Fruit fly (Drosophila melanogaster): Measurements from ENCODE around the gene mnb.
A peak's percentile ranks its signal among the peaks of the same experiment; 100 is the strongest.

The mnb gene

dm6 chrX:17832163-17833014, 54.6 kb downstream of the mnb start:
- TF ChIP-seq CG12155 (GFP tag; optimal IDR thresholded peaks at IDR 0.05) (no peak), ap (GFP tag; IDR thresholded peaks at IDR 0.05) (no peak), Vsx1 (GFP tag; optimal IDR thresholded peaks at IDR 0.05) (no peak), org-1 (GFP tag; optimal IDR thresholded peaks at IDR 0.05) (no peak), Nf-YA (GFP tag; IDR thresholded peaks at IDR 0.05) (no peak), B-H2 (GFP tag; optimal IDR thresholded peaks at IDR 0.05) (no peak), CG14441 (GFP tag; IDR thresholded peaks at IDR 0.05) (no peak), CG8944 (GFP tag; optimal IDR thresholded peaks at IDR 0.05) (no peak), CG11695 (GFP tag; IDR thresholded peaks at IDR 0.05) (no peak), CG11085 (GFP tag; IDR thresholded peaks at IDR 0.05) (no peak), fd102C (GFP tag; optimal IDR thresholded peaks at IDR 0.05) (no peak), CG10147 (GFP tag; optimal IDR thresholded peaks at IDR 0.05) (no peak), CG14965 (GFP tag; optimal IDR thresholded peaks at IDR 0.05; ENCODE audit: borderline replicate concordance) (no peak), chif (GFP tag; optimal IDR thresholded peaks at IDR 0.05) (no peak), bab2 (GFP tag; optimal IDR thresholded peaks at IDR 0.05) (no peak), CG14860 (GFP tag; IDR thresholded peaks at IDR 0.05; ENCODE audit: partially characterized antibody) (no peak), Ptx1 (GFP tag; IDR thresholded peaks at IDR 0.05) (no peak), CG15479 (GFP tag; optimal IDR thresholded peaks at IDR 0.05) (peak; percentile 55), CG34376 (GFP tag; optimal IDR thresholded peaks at IDR 0.05) (no peak), chn (GFP tag; optimal IDR thresholded peaks at IDR 0.05) (no peak), CG18476 (GFP tag; optimal IDR thresholded peaks at IDR 0.05) (no peak), zfh2 (GFP tag; optimal IDR thresholded peaks at IDR 0.05) (no peak), CG3995 (GFP tag; optimal IDR thresholded peaks at IDR 0.05) (no peak), mirr (GFP tag; optimal IDR thresholded peaks at IDR 0.05) (no peak), pros (GFP tag; optimal IDR thresholded peaks at IDR 0.05) (peak; percentile 93), tio (GFP tag; optimal IDR thresholded peaks at IDR 0.05) (peak; percentile 3), CG32767 (GFP tag; IDR thresholded peaks at IDR 0.05) (no peak), CG42726 (GFP tag; IDR thresholded peaks at IDR 0.05; ENCODE audit: partially characterized antibody) (no peak), abd-A (tag; optimal IDR thresholded peaks at IDR 0.05) (no peak), CG5180 (GFP tag; optimal IDR thresholded peaks at IDR 0.05) (no peak), so (GFP tag; IDR thresholded peaks at IDR 0.05) (no peak), CG34224 (GFP tag; IDR thresholded peaks at IDR 0.05; ENCODE audit: partially characterized antibody) (no peak), sisA (GFP tag; IDR thresholded peaks at IDR 0.05) (no peak), Elba2 (GFP tag; optimal IDR thresholded peaks at IDR 0.05) (no peak), CG17361 (GFP tag; IDR thresholded peaks at IDR 0.05) (no peak), bcd (GFP tag; optimal IDR thresholded peaks at IDR 0.05) (no peak), CG2202 (tag; optimal IDR thresholded peaks at IDR 0.05) (no peak), z (GFP tag; IDR thresholded peaks at IDR 0.05) (0 out of 3 replicates have a peak, but pooled peaks have one; percentile 11), lov (optimal IDR thresholded peaks at IDR 0.05) (no peak), lov (GFP tag; IDR thresholded peaks at IDR 0.05) (no peak), pita (GFP tag; optimal IDR thresholded peaks at IDR 0.05) (no peak), amos (GFP tag; IDR thresholded peaks at IDR 0.05; ENCODE audit: partially characterized antibody) (no peak), Aef1 (GFP tag; IDR thresholded peaks at IDR 0.05) (no peak), wek (GFP tag; optimal IDR thresholded peaks at IDR 0.05) (no peak), gt (GFP tag; IDR thresholded peaks at IDR 0.05) (no peak), CG31365 (tag; optimal IDR thresholded peaks at IDR 0.05) (no peak), CG5953 (GFP tag; IDR thresholded peaks at IDR 0.05) (no peak), CG12769 (tag; optimal IDR thresholded peaks at IDR 0.05) (no peak), phol (tag; optimal IDR thresholded peaks at IDR 0.05) (no peak), CG4282 (GFP tag; optimal IDR thresholded peaks at IDR 0.05) (no peak)

All from whole organism, embryonic.